Worm (Caenorhabditis elegans): ENCODE measurements around the gene svh-1.

DNA sequence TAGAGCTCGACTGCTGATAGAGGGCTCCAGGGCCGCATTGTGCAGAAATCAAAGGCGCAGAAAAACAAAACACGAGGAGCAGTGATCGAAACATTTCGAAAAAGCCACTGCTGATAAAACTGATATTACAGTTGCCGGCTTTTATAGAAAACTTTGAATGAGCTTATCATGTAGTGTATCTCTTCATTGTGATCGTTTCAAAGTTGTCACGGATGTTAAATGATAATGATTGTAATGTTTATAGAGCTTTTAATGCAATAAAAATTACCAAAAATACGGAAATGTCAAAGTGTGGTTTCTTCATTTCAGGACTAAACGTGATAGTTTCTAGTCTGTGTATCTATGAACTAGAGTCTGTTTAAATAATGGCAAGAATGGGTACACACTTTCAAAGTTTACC, 37.8 kb upstream of the svh-1 start, which contains the start of gene clec-52:
- TF ChIP-seq zag-1 (tag; optimal IDR thresholded peaks at IDR 0.05) (no peak), fkh-10 (GFP tag; optimal IDR thresholded peaks at IDR 0.05) (no peak), ceh-32 (tag; optimal IDR thresholded peaks at IDR 0.05; ENCODE audit: poor library complexity) (no peak), aly-2 (tag; optimal IDR thresholded peaks at IDR 0.05) (no peak), attf-4 (tag; optimal IDR thresholded peaks at IDR 0.05) (no peak), nhr-28 (tag; optimal IDR thresholded peaks at IDR 0.05) (peak; percentile 2), mdl-1 (tag; optimal IDR thresholded peaks at IDR 0.05) (no peak), lir-3 (tag; optimal IDR thresholded peaks at IDR 0.05) (no peak), ama-1 (optimal IDR thresholded peaks at IDR 0.05) (no peak), ztf-11 (tag; optimal IDR thresholded peaks at IDR 0.05) (no peak), nhr-76 (tag; optimal IDR thresholded peaks at IDR 0.05) (no peak), ceh-28 (tag; optimal IDR thresholded peaks at IDR 0.05) (no peak), nhr-48 (tag; optimal IDR thresholded peaks at IDR 0.05) (no peak)

Measured in whole organism, L4 larva.